Fruit fly (Drosophila melanogaster) whole organism, prepupa: ENCODE measurements around the gene Sgt.
A peak's percentile ranks its signal among the peaks of the same experiment; 100 is the strongest.

Experiments
- Blimp-1 ChIP-seq: fragments of 200-800 bp; sonication (Bioruptor generic); optimal IDR thresholded peaks from 3 replicates; lab custom pipeline; 2017; ENCODE audit warnings: missing biosample characterization, missing genetic modification characterization, mild to moderate bottlenecking, moderate library complexity, missing genetic modification reagents
- CG11294 ChIP-seq: fragments of 200-800 bp; sonication (Bioruptor generic); IDR thresholded peaks from 2 replicates; pipeline ENCODE4 v1.3.6; 2022; ENCODE audit warnings: missing biosample characterization, missing genetic modification characterization
- CG11762 ChIP-seq: fragments of 200-800 bp; sonication (Bioruptor generic); optimal IDR thresholded peaks from 3 replicates; lab custom pipeline; 2016; ENCODE audit warnings: missing biosample characterization, missing genetic modification characterization; ENCODE audit not compliant: insufficient read depth
- CG15336 ChIP-seq: fragments of 200-800 bp; sonication (Bioruptor generic); IDR thresholded peaks from 2 replicates; pipeline ENCODE4 v1.3.6; 2022; ENCODE audit warnings: missing biosample characterization, missing genetic modification characterization
- CG1621 ChIP-seq: fragments of 200-800 bp; sonication (Bioruptor generic); optimal IDR thresholded peaks from 3 replicates; lab custom pipeline; 2018; ENCODE audit warnings: missing biosample characterization, mild to moderate bottlenecking, missing genetic modification characterization
- CG31627 ChIP-seq: fragments of 200-800 bp; sonication (Bioruptor generic); optimal IDR thresholded peaks from 3 replicates; lab custom pipeline; 2016; ENCODE audit warnings: missing biosample characterization, missing genetic modification characterization
- CG32006 ChIP-seq: fragments of 200-800 bp; sonication (Bioruptor generic); optimal IDR thresholded peaks from 3 replicates; lab custom pipeline; 2017; ENCODE audit warnings: missing biosample characterization, mild to moderate bottlenecking, missing genetic modification characterization
- CG34406 ChIP-seq: fragments of 200-800 bp; sonication (Bioruptor generic); optimal IDR thresholded peaks from 3 replicates; lab custom pipeline; 2016; ENCODE audit warnings: missing biosample characterization, missing genetic modification characterization
- CG3919 ChIP-seq: fragments of 200-800 bp; sonication (Bioruptor generic); optimal IDR thresholded peaks from 3 replicates; lab custom pipeline; 2016; ENCODE audit warnings: missing biosample characterization, missing genetic modification characterization
- CG6163 ChIP-seq: fragments of 200-800 bp; sonication (Bioruptor generic); IDR thresholded peaks from 3 replicates; pipeline ENCODE4 v1.3.6; 2022; ENCODE audit warnings: missing biosample characterization, missing genetic modification characterization
- CG7368 ChIP-seq: fragments of 200-800 bp; sonication (Bioruptor generic); optimal IDR thresholded peaks from 3 replicates; lab custom pipeline; 2016; ENCODE audit warnings: missing biosample characterization, missing genetic modification characterization
- CG8119 ChIP-seq: fragments of 200-800 bp; sonication (Bioruptor generic); IDR thresholded peaks from 3 replicates; pipeline ENCODE4 v1.3.6; 2022; ENCODE audit warnings: missing biosample characterization, missing genetic modification characterization
- CG8319 ChIP-seq: fragments of 200-800 bp; sonication (Bioruptor generic); optimal IDR thresholded peaks from 3 replicates; lab custom pipeline; 2016; ENCODE audit warnings: missing biosample characterization, missing genetic modification characterization
- CG9139 ChIP-seq: fragments of 200-800 bp; sonication (Bioruptor generic); optimal IDR thresholded peaks from 3 replicates; lab custom pipeline; 2017; ENCODE audit warnings: missing biosample characterization, mild to moderate bottlenecking, missing genetic modification characterization
- Eip78C ChIP-seq: fragments of 200-800 bp; sonication (Bioruptor generic); peaks from one replicate; lab custom pipeline; 2016; ENCODE audit warnings: missing biosample characterization, missing genetic modification characterization
- Eip93F ChIP-seq: fragments of 200-800 bp; sonication (Bioruptor generic); optimal IDR thresholded peaks from 2 replicates; lab custom pipeline; 2016; ENCODE audit warnings: missing biosample characterization, mild to moderate bottlenecking, missing genetic modification characterization
- Ets96B ChIP-seq: fragments of 200-800 bp; optimal IDR thresholded peaks from 2 replicates; lab custom pipeline; 2019; ENCODE audit warnings: missing biosample characterization, mild to moderate bottlenecking, missing genetic modification characterization, moderate library complexity
- Gug ChIP-seq: fragments of 200-800 bp; sonication (Bioruptor generic); IDR thresholded peaks from 2 replicates; pipeline ENCODE4 v1.3.6; 2022; ENCODE audit warnings: missing biosample characterization, missing genetic modification characterization
- Hr38 ChIP-seq: sonication (Bioruptor generic); optimal IDR thresholded peaks from 2 replicates; lab custom pipeline; 2016; ENCODE audit warnings: missing biosample characterization, missing genetic modification characterization
- Hr4 ChIP-seq: fragments of 200-800 bp; sonication (Bioruptor generic); optimal IDR thresholded peaks from 3 replicates; lab custom pipeline; 2016; ENCODE audit warnings: missing biosample characterization, missing genetic modification characterization
- Lpt ChIP-seq: fragments of 200-800 bp; sonication (Bioruptor generic); optimal IDR thresholded peaks from 3 replicates; lab custom pipeline; 2016; ENCODE audit warnings: missing biosample characterization, missing genetic modification characterization
- OdsH ChIP-seq: fragments of 200-800 bp; sonication (Bioruptor generic); optimal IDR thresholded peaks from 3 replicates; lab custom pipeline; 2016; ENCODE audit warnings: missing biosample characterization, missing genetic modification characterization
- Sox102F ChIP-seq: fragments of 200-800 bp; sonication (Bioruptor generic); optimal IDR thresholded peaks from 2 replicates; lab custom pipeline; 2016; ENCODE audit warnings: missing biosample characterization, mild to moderate bottlenecking, missing genetic modification characterization
- Sox15 ChIP-seq: fragments of 200-800 bp; sonication (Bioruptor generic); optimal IDR thresholded peaks from 3 replicates; lab custom pipeline; 2016; ENCODE audit warnings: missing biosample characterization, missing genetic modification characterization
- achi ChIP-seq: fragments of 200-800 bp; sonication (Bioruptor generic); optimal IDR thresholded peaks from 3 replicates; lab custom pipeline; 2016; ENCODE audit warnings: missing biosample characterization, missing genetic modification characterization
- acj6 ChIP-seq: fragments of 200-800 bp; sonication (Bioruptor generic); optimal IDR thresholded peaks from 3 replicates; lab custom pipeline; 2016; ENCODE audit warnings: missing biosample characterization, missing genetic modification characterization
- cyc ChIP-seq: fragments of 200-800 bp; sonication (Bioruptor generic); optimal IDR thresholded peaks from 3 replicates; lab custom pipeline; 2016; ENCODE audit warnings: missing biosample characterization, missing genetic modification characterization
- dsx ChIP-seq: fragments of 200-800 bp; optimal IDR thresholded peaks from 3 replicates; lab custom pipeline; 2019; ENCODE audit warnings: missing biosample characterization, mild to moderate bottlenecking, missing genetic modification characterization, moderate library complexity; ENCODE audit not compliant: poor library complexity, severe bottlenecking
- eg ChIP-seq: fragments of 200-800 bp; sonication (Bioruptor generic); IDR thresholded peaks from 3 replicates; pipeline ENCODE4 v1.3.6; 2022; ENCODE audit warnings: missing biosample characterization, missing genetic modification characterization
- lz ChIP-seq: fragments of 200-800 bp; sonication (Bioruptor generic); optimal IDR thresholded peaks from 3 replicates; lab custom pipeline; 2016; ENCODE audit warnings: missing biosample characterization, missing genetic modification characterization
- salr ChIP-seq, 2 experiments: fragments of 200-800 bp; sonication (Bioruptor generic); optimal IDR thresholded peaks; 3 replicates each; lab custom pipeline; 2016 to 2018; ENCODE audit warnings: missing biosample characterization in 2 of 2, missing genetic modification characterization in 2 of 2, mild to moderate bottlenecking in 1 of 2
- ss ChIP-seq, 2 experiments: fragments of 200-800 bp; sonication (Bioruptor generic); optimal IDR thresholded peaks; 2 replicates in 1 of 2; 3 replicates in 1 of 2; lab custom pipeline; 2017 to 2018; ENCODE audit warnings: mild to moderate bottlenecking in 2 of 2, missing biosample characterization in 2 of 2, missing genetic modification characterization in 2 of 2, moderate library complexity in 1 of 2
- svp ChIP-seq: fragments of 200-800 bp; sonication (Bioruptor generic); peaks from one replicate; lab custom pipeline; 2016; ENCODE audit warnings: missing biosample characterization, missing genetic modification characterization
- topi ChIP-seq: fragments of 200-800 bp; sonication (Bioruptor generic); optimal IDR thresholded peaks from 3 replicates; lab custom pipeline; 2016; ENCODE audit warnings: missing biosample characterization, missing genetic modification characterization

The Sgt gene

DNA sequence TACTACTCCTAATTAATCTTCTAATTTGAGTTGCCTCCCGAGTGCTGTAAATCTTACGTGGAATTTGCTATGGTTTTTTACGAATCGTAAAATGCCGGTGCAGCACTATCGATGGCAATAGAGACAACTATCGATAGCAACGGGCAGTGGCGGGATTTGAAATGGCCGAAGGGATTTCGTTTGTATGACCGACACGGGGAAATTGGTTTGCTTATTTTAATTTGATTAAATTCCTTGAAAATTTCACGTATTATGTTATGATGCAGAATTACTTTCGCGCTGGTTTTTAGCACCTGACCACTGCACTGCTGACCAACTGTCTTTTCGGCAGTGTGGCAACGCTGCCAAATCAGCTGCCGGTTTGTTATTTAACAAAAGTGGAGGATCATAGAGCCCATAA lies 12.8 kb downstream of the Sgt start, which contains the start of the genes GCS2beta and CG5131 (continued):
- TF ChIP-seq svp (GFP tag; lab: Kevin White, UChicago) (peak; percentile 97), CG8119 (peak; percentile 87), CG11294 (GFP tag; lab: Robert Waterston, UW) (peak; percentile 88), Hr38 (peak; percentile 94), achi (GFP tag; lab: Kevin White, UChicago) (peak; percentile 91), Blimp-1 (GFP tag; lab: Kevin White, UChicago) (peak; percentile 37), dsx (GFP tag; lab: Kevin White, UChicago) (peak; percentile 61), Sox102F (peak; percentile 88), Eip78C (GFP tag; lab: Kevin White, UChicago) (peak; percentile 96), acj6 (GFP tag; lab: Kevin White, UChicago) (peak; percentile 93), lz (peak; percentile 93), cyc (GFP tag; lab: Kevin White, UChicago) (peak; percentile 96), Sox15 (GFP tag; lab: Kevin White, UChicago) (peak; percentile 94), CG8319 (GFP tag; lab: Kevin White, UChicago) (peak; percentile 91)

DNA sequence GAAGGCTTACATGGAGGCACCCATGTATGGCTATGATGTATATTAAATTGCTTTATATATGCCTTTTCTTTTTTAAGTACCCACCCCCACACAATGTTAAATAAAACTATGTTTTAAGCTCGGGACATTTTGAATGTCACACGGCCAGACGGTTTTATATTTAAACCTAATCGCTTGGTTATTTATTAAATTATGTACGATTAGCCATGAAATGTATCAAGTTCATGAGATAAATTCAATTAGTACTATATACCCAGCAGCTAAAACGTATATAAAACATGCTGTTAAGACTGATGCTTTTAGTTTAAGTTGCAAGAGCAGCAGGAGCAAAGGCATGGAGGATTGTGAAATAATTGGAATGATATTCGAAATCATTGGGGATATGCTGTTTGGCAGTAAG lies 14.1 kb downstream of the Sgt start, which contains the start of the genes CG43221 and CG43645:
TSS of gene CG43221 (plus strand) at position 301 of the 400 bp plus-strand sequence.
TSS of gene CG43645 (plus strand) at position 301 of the 400 bp plus-strand sequence.
- TF ChIP-seq salr (GFP tag; optimal IDR thresholded peaks at IDR 0.05; lab: Kevin White, UChicago), result no peak
- no peak for TF ChIP-seq dsx (GFP tag; lab: Kevin White, UChicago)
- no peak for TF ChIP-seq CG15336 (GFP tag; lab: Robert Waterston, UW)
- no peak for TF ChIP-seq CG6163 (GFP tag; lab: Robert Waterston, UW)
- no peak for TF ChIP-seq Hr38
- no peak for TF ChIP-seq CG8319 (GFP tag; lab: Kevin White, UChicago)

DNA sequence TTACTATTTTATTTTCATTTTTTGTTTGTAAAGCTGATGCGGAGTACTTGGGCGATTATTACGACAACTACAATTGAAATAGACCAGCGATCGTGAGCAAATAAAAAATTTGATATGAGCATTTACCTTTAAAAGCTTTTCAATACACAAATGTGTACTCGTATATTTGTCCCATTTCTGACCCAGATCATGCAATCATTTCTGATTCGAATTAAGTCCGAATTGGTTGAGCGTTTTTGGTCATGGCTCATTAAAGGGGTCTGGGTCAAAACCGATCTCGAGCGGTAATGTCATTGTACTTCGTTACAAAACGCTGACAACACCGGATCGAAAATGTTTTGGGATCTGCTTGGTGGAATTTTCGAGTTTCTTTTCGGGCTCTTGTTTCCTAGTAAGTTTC lies 14.9 kb downstream of the Sgt start, which contains the start of gene CG43220:
TSS of gene CG43220 (plus strand) at position 301 of the 400 bp plus-strand sequence.
- TF ChIP-seq CG34406 (no peak), Sox102F (no peak), CG7368 (GFP tag; lab: Kevin White, UChicago) (no peak)
- TF ChIP-seq, all 60 proteins: peak for 0

DNA sequence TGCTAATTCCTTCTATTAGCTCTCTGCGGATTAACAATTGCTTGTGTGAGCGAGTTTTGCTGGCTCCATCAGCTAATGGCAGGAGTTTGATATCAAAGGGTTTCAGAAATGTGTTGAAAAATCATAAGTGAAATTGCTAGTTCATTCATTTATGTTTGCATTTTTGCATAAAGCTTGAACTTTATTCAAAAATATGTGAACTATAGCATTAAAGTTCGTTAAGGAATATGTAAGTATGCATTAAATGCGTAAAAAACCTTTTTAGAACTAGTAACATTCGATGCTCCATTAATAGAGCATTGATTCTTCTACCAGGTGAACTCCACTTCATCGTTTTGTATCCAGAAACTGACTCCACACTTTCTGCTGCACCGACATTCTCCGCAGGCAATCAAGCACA lies 21.3 kb downstream of the Sgt start:
- TF ChIP-seq CG7368 (GFP tag; lab: Kevin White, UChicago), result no peak
- TF ChIP-seq topi, result no peak
- peak; percentile 65 for TF ChIP-seq CG8119
- no peak for TF ChIP-seq Blimp-1 (GFP tag; lab: Kevin White, UChicago)
- no peak for TF ChIP-seq Eip93F (GFP tag; lab: Kevin White, UChicago)
- no peak for TF ChIP-seq ss (GFP tag; optimal IDR thresholded peaks at IDR 0.05; lab: Kevin White, UChicago)
- TF ChIP-seq Gug (GFP tag; lab: Robert Waterston, UW), result no peak
- TF ChIP-seq CG11762 (GFP tag; lab: Kevin White, UChicago), result no peak
- no peak for TF ChIP-seq CG1621
- peak; percentile 49; the same call in 1 of the 2 replicates for TF ChIP-seq CG15336 (GFP tag; lab: Robert Waterston, UW)
- TF ChIP-seq Eip78C (GFP tag; lab: Kevin White, UChicago), result no peak
- TF ChIP-seq CG32006 (GFP tag; lab: Kevin White, UChicago), result peak; percentile 89
- no peak for TF ChIP-seq OdsH (GFP tag; lab: Kevin White, UChicago)
- no peak for TF ChIP-seq Lpt (GFP tag; lab: Kevin White, UChicago)
- TF ChIP-seq CG31627 (GFP tag; lab: Kevin White, UChicago), result no peak
- TF ChIP-seq eg (GFP tag; lab: Robert Waterston, UW), result no peak
- TF ChIP-seq Sox15 (GFP tag; lab: Kevin White, UChicago), result no peak
- TF ChIP-seq Hr4 (GFP tag; lab: Kevin White, UChicago), result no peak
- no peak for TF ChIP-seq CG3919 (GFP tag; lab: Kevin White, UChicago)
- no peak for TF ChIP-seq Ets96B
- TF ChIP-seq CG9139 (GFP tag; lab: Kevin White, UChicago), result no peak
- peak; percentile 16 for TF ChIP-seq acj6 (GFP tag; lab: Kevin White, UChicago)
